Worm (Caenorhabditis elegans): ENCODE measurements around the gene srd-65.
"Not testable (repeated sequence)": the region's sequence is repeated elsewhere in the genome, so short reads cannot be mapped to it uniquely, and the experiment has no call there.

Gene srd-65

ce11 chrIII:2223932-2224331, at the start of gene srd-65:
Gene srd-65 (minus strand): TSS chrIII:2224032.
- TF ChIP-seq W03F9.2 (tag; optimal IDR thresholded peaks at IDR 0.05) = no peak
- TF ChIP-seq dao-5 (tag; optimal IDR thresholded peaks at IDR 0.05) = no peak
- TF ChIP-seq him-1 (tag; optimal IDR thresholded peaks at IDR 0.05) = no peak

- TF ChIP-seq dao-5 (tag; optimal IDR thresholded peaks at IDR 0.05) (no peak), him-1 (tag; optimal IDR thresholded peaks at IDR 0.05) (no peak), W03F9.2 (tag; optimal IDR thresholded peaks at IDR 0.05) (no peak)
These were observed 48.9 kb upstream of the srd-65 start, which contains the start of gene fbxa-39 for ce11 chrIII:2272732-2273131. Gene fbxa-39 (plus strand): TSS chrIII:2273032.

- no peak for TF ChIP-seq dao-5 (tag; optimal IDR thresholded peaks at IDR 0.05)
- TF ChIP-seq him-1 (tag; optimal IDR thresholded peaks at IDR 0.05) = no peak
- no peak for TF ChIP-seq W03F9.2 (tag; optimal IDR thresholded peaks at IDR 0.05)
These were observed 48.2 kb upstream of the srd-65 start, which contains the start of gene fbxa-48 for ce11 chrIII:2272075-2272474. Gene fbxa-48 (minus strand): TSS chrIII:2272175.

- TF ChIP-seq W03F9.2 (tag; optimal IDR thresholded peaks at IDR 0.05) = no peak
- TF ChIP-seq dao-5 (tag; optimal IDR thresholded peaks at IDR 0.05) = no peak
- no peak for TF ChIP-seq him-1 (tag; optimal IDR thresholded peaks at IDR 0.05)
These were observed 42.3 kb upstream of the srd-65 start, which contains the start of gene fbxa-9 for ce11 chrIII:2265986-2266701. Gene fbxa-9 (plus strand): TSS chrIII:2266651.

ce11 chrIII:2262942-2263341, 39.1 kb upstream of the srd-65 start, which contains the start of gene Y54F10BM.6:
Gene Y54F10BM.6 (plus strand): TSS chrIII:2263242.
- TF ChIP-seq him-1 (tag; optimal IDR thresholded peaks at IDR 0.05) (no peak), dao-5 (tag; optimal IDR thresholded peaks at IDR 0.05) (no peak), W03F9.2 (tag; optimal IDR thresholded peaks at IDR 0.05) (no peak)

ce11 chrIII:2261353-2261752, 37.5 kb upstream of the srd-65 start, which contains the start of gene fbxa-42:
Gene fbxa-42 (minus strand): TSS chrIII:2261453.
- not testable (repeated sequence) for TF ChIP-seq W03F9.2, dao-5, him-1 (tag; optimal IDR thresholded peaks at IDR 0.05)

- TF ChIP-seq him-1 (tag; optimal IDR thresholded peaks at IDR 0.05) = no peak
- no peak for TF ChIP-seq dao-5 (tag; optimal IDR thresholded peaks at IDR 0.05)
- no peak for TF ChIP-seq W03F9.2 (tag; optimal IDR thresholded peaks at IDR 0.05)
These were observed 35.5 kb upstream of the srd-65 start for ce11 chrIII:2259329-2259728.

ce11 chrIII:2258863-2259262, 35.0 kb upstream of the srd-65 start, which contains the start of gene fbxa-43:
Gene fbxa-43 (minus strand): TSS chrIII:2258963.
- TF ChIP-seq him-1 (tag; optimal IDR thresholded peaks at IDR 0.05) (no peak), dao-5 (tag; optimal IDR thresholded peaks at IDR 0.05) (no peak), W03F9.2 (tag; optimal IDR thresholded peaks at IDR 0.05) (no peak)

ce11 chrIII:2255522-2255921, 31.7 kb upstream of the srd-65 start, which contains the start of gene fbxa-71:
Gene fbxa-71 (plus strand): TSS chrIII:2255822.
- no peak for TF ChIP-seq dao-5 (tag; optimal IDR thresholded peaks at IDR 0.05)
- no peak for TF ChIP-seq him-1 (tag; optimal IDR thresholded peaks at IDR 0.05)
- no peak for TF ChIP-seq W03F9.2 (tag; optimal IDR thresholded peaks at IDR 0.05)

ce11 chrIII:2253027-2253499, 29.2 kb upstream of the srd-65 start, which contains the start of gene fbxa-73:
Gene fbxa-73 (plus strand): TSS chrIII:2253449.
- TF ChIP-seq him-1 (tag; optimal IDR thresholded peaks at IDR 0.05) (no peak), W03F9.2 (tag; optimal IDR thresholded peaks at IDR 0.05) (no peak), dao-5 (tag; optimal IDR thresholded peaks at IDR 0.05) (no peak)

- TF ChIP-seq him-1 (tag; optimal IDR thresholded peaks at IDR 0.05) (no peak), dao-5 (tag; optimal IDR thresholded peaks at IDR 0.05) (no peak), W03F9.2 (tag; optimal IDR thresholded peaks at IDR 0.05) (no peak)
These were observed 27.5 kb upstream of the srd-65 start, which contains the start of gene fbxa-7 for ce11 chrIII:2251348-2251747. Gene fbxa-7 (minus strand): TSS chrIII:2251448.

ce11 chrIII:2245727-2246126, 21.9 kb upstream of the srd-65 start, which contains the start of gene srd-67:
Gene srd-67 (minus strand): TSS chrIII:2245827.
- TF ChIP-seq him-1 (tag; optimal IDR thresholded peaks at IDR 0.05) = no peak
- no peak for TF ChIP-seq dao-5 (tag; optimal IDR thresholded peaks at IDR 0.05)
- TF ChIP-seq W03F9.2 (tag; optimal IDR thresholded peaks at IDR 0.05) = no peak

ce11 chrIII:2243617-2244016, 19.8 kb upstream of the srd-65 start:
- TF ChIP-seq dao-5 (tag; optimal IDR thresholded peaks at IDR 0.05) (no peak), W03F9.2 (tag; optimal IDR thresholded peaks at IDR 0.05) (no peak), him-1 (tag; optimal IDR thresholded peaks at IDR 0.05) (no peak)

ce11 chrIII:2240471-2240870, 16.6 kb upstream of the srd-65 start, which contains the start of gene srz-56:
Gene srz-56 (plus strand): TSS chrIII:2240771.
- no peak for TF ChIP-seq dao-5 (tag; optimal IDR thresholded peaks at IDR 0.05)
- TF ChIP-seq him-1 (tag; optimal IDR thresholded peaks at IDR 0.05) = no peak
- no peak for TF ChIP-seq W03F9.2 (tag; optimal IDR thresholded peaks at IDR 0.05)

All from whole organism, L4/young adult.